Worm (Caenorhabditis elegans) whole organism, young adult: Measurements from ENCODE around the gene bgnt-1.4.

Experiments used
- B0019.2 ChIP-seq: fragments of 200-800 bp; sonication (Bioruptor generic); conservative IDR thresholded peaks from 2 replicates; pipeline ENCODE4 v1.3.6; 2022; ENCODE audit warnings: missing genetic modification reagents, missing genetic modification characterization, missing compliant biosample characterization
- C17E4.6 ChIP-seq: fragments of 200-800 bp; sonication (Bioruptor generic); IDR thresholded peaks from 2 replicates; pipeline ENCODE4 v1.3.6; 2022; ENCODE audit warnings: missing genetic modification reagents, missing genetic modification characterization, missing compliant biosample characterization
- D2030.7 ChIP-seq: fragments of 200-800 bp; sonication (Bioruptor generic); IDR thresholded peaks from 2 replicates; pipeline ENCODE4 v1.3.6; 2022; ENCODE audit warnings: missing genetic modification reagents, missing genetic modification characterization, missing compliant biosample characterization
- F33H1.4 ChIP-seq: fragments of 200-800 bp; sonication (Bioruptor generic); IDR thresholded peaks from 2 replicates; pipeline ENCODE4 v1.3.6; 2022; ENCODE audit warnings: missing genetic modification reagents, missing genetic modification characterization, missing compliant biosample characterization
- F39B2.1 ChIP-seq: fragments of 200-800 bp; sonication (Bioruptor generic); IDR thresholded peaks from 2 replicates; pipeline ENCODE4 v1.3.6; 2022; ENCODE audit warnings: missing genetic modification reagents, missing genetic modification characterization, missing compliant biosample characterization
- F55B11.4 ChIP-seq: sonication (generic microtip); optimal IDR thresholded peaks from 2 replicates; lab custom pipeline; 2016; ENCODE audit warnings: missing compliant biosample characterization, missing genetic modification characterization, borderline replicate concordance; ENCODE audit not compliant: insufficient read depth
- Y56A3A.18 ChIP-seq: fragments of 200-800 bp; sonication (Bioruptor generic); IDR thresholded peaks from 2 replicates; pipeline ENCODE4 v1.3.6; 2022; ENCODE audit warnings: missing genetic modification reagents, missing genetic modification characterization, missing compliant biosample characterization
- Y67H2A.10 ChIP-seq: fragments of 200-800 bp; sonication (Bioruptor generic); conservative IDR thresholded peaks from 2 replicates; pipeline ENCODE4 v1.3.6; 2022; ENCODE audit warnings: missing genetic modification reagents, missing genetic modification characterization, missing compliant biosample characterization
- Y79H2A.3 ChIP-seq: fragments of 200-800 bp; sonication (Bioruptor generic); conservative IDR thresholded peaks from 2 replicates; pipeline ENCODE4 v1.3.6; 2022; ENCODE audit warnings: missing genetic modification reagents, missing genetic modification characterization, missing compliant biosample characterization
- attf-5 ChIP-seq: fragments of 200-800 bp; sonication (Bioruptor generic); optimal IDR thresholded peaks from 2 replicates; lab custom pipeline; 2018; ENCODE audit warnings: mild to moderate bottlenecking, missing genetic modification characterization, missing compliant biosample characterization
- attf-6 ChIP-seq: fragments of 200-800 bp; sonication (Bioruptor generic); IDR thresholded peaks from 2 replicates; pipeline ENCODE4 v1.3.6; 2022; ENCODE audit warnings: missing genetic modification reagents, missing genetic modification characterization, missing compliant biosample characterization
- bed-2 ChIP-seq: fragments of 200-800 bp; sonication (Bioruptor generic); IDR thresholded peaks from 2 replicates; pipeline ENCODE4 v1.3.6; 2022; ENCODE audit warnings: missing genetic modification reagents, missing genetic modification characterization, missing compliant biosample characterization
- ccch-3 ChIP-seq: fragments of 200-800 bp; sonication (Bioruptor generic); optimal IDR thresholded peaks from 2 replicates; lab custom pipeline; 2018; ENCODE audit warnings: mild to moderate bottlenecking, missing genetic modification characterization, missing compliant biosample characterization
- ceh-27 ChIP-seq: fragments of 200-800 bp; sonication (Bioruptor generic); optimal IDR thresholded peaks from 2 replicates; lab custom pipeline; 2018; ENCODE audit warnings: mild to moderate bottlenecking, missing genetic modification characterization, moderate library complexity, missing compliant biosample characterization
- ceh-91 ChIP-seq: fragments of 200-800 bp; sonication (Bioruptor generic); IDR thresholded peaks from 2 replicates; pipeline ENCODE4 v1.3.6; 2022; ENCODE audit warnings: missing genetic modification reagents, missing genetic modification characterization, missing compliant biosample characterization
- dox-1 ChIP-seq: fragments of 200-800 bp; sonication (Bioruptor generic); IDR thresholded peaks from 2 replicates; pipeline ENCODE4 v1.3.6; 2022; ENCODE audit warnings: missing genetic modification reagents, missing genetic modification characterization, missing compliant biosample characterization
- dpl-1 ChIP-seq: fragments of 150-350 bp; optimal IDR thresholded peaks from 2 replicates; lab custom pipeline; 2014; ENCODE audit warnings: missing biosample characterization, missing genetic modification reagents, missing genetic modification characterization
- efl-1 ChIP-seq: fragments of 150-350 bp; optimal IDR thresholded peaks from 2 replicates; lab custom pipeline; 2014; ENCODE audit warnings: missing biosample characterization, missing genetic modification reagents, missing genetic modification characterization
- egl-44 ChIP-seq: fragments of 200-800 bp; sonication (Bioruptor generic); IDR thresholded peaks from 2 replicates; pipeline ENCODE4 v1.3.6; 2022; ENCODE audit warnings: missing genetic modification reagents, missing genetic modification characterization, missing compliant biosample characterization
- egrh-3 ChIP-seq: fragments of 200-800 bp; sonication (Bioruptor generic); IDR thresholded peaks from 2 replicates; pipeline ENCODE4 v1.3.6; 2022; ENCODE audit warnings: missing genetic modification reagents, missing genetic modification characterization, missing compliant biosample characterization
- ekl-4 ChIP-seq: fragments of 200-800 bp; sonication (Bioruptor generic); IDR thresholded peaks from 2 replicates; pipeline ENCODE4 v1.3.6; 2022; ENCODE audit warnings: missing genetic modification reagents, missing genetic modification characterization, missing compliant biosample characterization
- hmg-1.2 ChIP-seq: fragments of 200-800 bp; sonication (Bioruptor generic); IDR thresholded peaks from 2 replicates; pipeline ENCODE4 v1.3.6; 2022; ENCODE audit warnings: missing genetic modification reagents, missing genetic modification characterization, missing compliant biosample characterization
- hsf-1 ChIP-seq: fragments of 200-800 bp; sonication (Bioruptor generic); IDR thresholded peaks from 2 replicates; pipeline ENCODE4 v1.3.6; 2022; ENCODE audit warnings: missing genetic modification reagents, missing genetic modification characterization, missing compliant biosample characterization
- lin-26 ChIP-seq: fragments of 200-800 bp; sonication (Bioruptor generic); IDR thresholded peaks from 2 replicates; pipeline ENCODE4 v1.3.6; 2022; ENCODE audit warnings: missing genetic modification reagents, missing genetic modification characterization, missing compliant biosample characterization
- lin-35 ChIP-seq, 3 experiments: fragments of 150-350 bp in 2 of 3; sonication (generic microtip) in 1 of 3; optimal IDR thresholded peaks; 2 replicates each; lab custom pipeline; 2014 to 2018; ENCODE audit warnings: missing biosample characterization in 3 of 3, missing genetic modification characterization in 3 of 3, missing genetic modification reagents in 3 of 3
- lin-40 ChIP-seq: sonication (generic microtip); optimal IDR thresholded peaks from 2 replicates; lab custom pipeline; 2016; ENCODE audit warnings: missing genetic modification characterization, mild to moderate bottlenecking, missing compliant biosample characterization, missing genotype, missing genetic modification reagents
- lin-54 ChIP-seq: fragments of 200-800 bp; sonication (Bioruptor generic); optimal IDR thresholded peaks from 2 replicates; lab custom pipeline; 2018; ENCODE audit warnings: mild to moderate bottlenecking, missing genetic modification characterization, missing compliant biosample characterization
- lir-1 ChIP-seq: fragments of 200-800 bp; sonication (Bioruptor generic); conservative IDR thresholded peaks from 2 replicates; pipeline ENCODE4 v1.3.6; 2022; ENCODE audit warnings: missing genetic modification reagents, missing genetic modification characterization, missing compliant biosample characterization
- lsl-1 ChIP-seq: fragments of 200-800 bp; sonication (Bioruptor generic); optimal IDR thresholded peaks from 2 replicates; lab custom pipeline; 2018; ENCODE audit warnings: mild to moderate bottlenecking, missing genetic modification characterization, moderate library complexity, missing compliant biosample characterization
- madf-3 ChIP-seq: fragments of 200-800 bp; sonication (Bioruptor generic); IDR thresholded peaks from 2 replicates; pipeline ENCODE4 v1.3.6; 2022; ENCODE audit warnings: missing genetic modification reagents, missing genetic modification characterization, missing compliant biosample characterization
- madf-6 ChIP-seq: fragments of 200-800 bp; sonication (Bioruptor generic); IDR thresholded peaks from 2 replicates; pipeline ENCODE4 v1.3.6; 2022; ENCODE audit warnings: missing genetic modification reagents, missing genetic modification characterization, missing compliant biosample characterization
- mcd-1 ChIP-seq: fragments of 200-800 bp; sonication (Bioruptor generic); IDR thresholded peaks from 2 replicates; pipeline ENCODE4 v1.3.6; 2022; ENCODE audit warnings: missing genetic modification reagents, missing genetic modification characterization, missing compliant biosample characterization
- nfya-1 ChIP-seq: sonication (generic microtip); optimal IDR thresholded peaks from 2 replicates; lab custom pipeline; 2017; ENCODE audit warnings: antibody characterized with exemption, missing compliant biosample characterization, missing genetic modification characterization, borderline replicate concordance; ENCODE audit not compliant: insufficient read depth
- nhr-120 ChIP-seq: fragments of 200-800 bp; sonication (Bioruptor generic); IDR thresholded peaks from 2 replicates; pipeline ENCODE4 v1.3.6; 2022; ENCODE audit warnings: missing genetic modification characterization, missing compliant biosample characterization
- pbrm-1 ChIP-seq: fragments of 200-800 bp; sonication (Bioruptor generic); IDR thresholded peaks from 2 replicates; pipeline ENCODE4 v1.3.6; 2022; ENCODE audit warnings: missing genetic modification reagents, missing genetic modification characterization, missing compliant biosample characterization
- rcor-1 ChIP-seq: fragments of 200-800 bp; sonication (Bioruptor generic); IDR thresholded peaks from 2 replicates; pipeline ENCODE4 v1.3.6; 2022; ENCODE audit warnings: missing genetic modification reagents, missing genetic modification characterization, missing compliant biosample characterization
- rec-8 ChIP-seq, 2 experiments: sonication (generic microtip); optimal IDR thresholded peaks; 2 replicates each; lab custom pipeline; 2016; ENCODE audit warnings: mild to moderate bottlenecking in 2 of 2, missing genetic modification characterization in 2 of 2, missing genetic modification reagents in 2 of 2, missing genotype in 2 of 2, missing biosample characterization in 1 of 2, missing compliant biosample characterization in 1 of 2, moderate library complexity in 1 of 2
- sdz-38 ChIP-seq: sonication (generic microtip); optimal IDR thresholded peaks from 2 replicates; lab custom pipeline; 2016; ENCODE audit warnings: missing genotype, missing genetic modification characterization, missing compliant biosample characterization
- snpc-1.3 ChIP-seq: sonication (generic microtip); optimal IDR thresholded peaks from 2 replicates; lab custom pipeline; 2017; ENCODE audit warnings: missing genetic modification characterization, mild to moderate bottlenecking, missing compliant biosample characterization, antibody characterized with exemption, moderate library complexity, missing genotype, missing genetic modification reagents; ENCODE audit not compliant: insufficient read depth
- tbp1 ChIP-seq: fragments of 200-800 bp; sonication (Bioruptor generic); optimal IDR thresholded peaks from 2 replicates; lab custom pipeline; 2018; ENCODE audit warnings: mild to moderate bottlenecking, missing genetic modification characterization, missing compliant biosample characterization
- xnd-1 ChIP-seq: sonication (generic microtip); optimal IDR thresholded peaks from 2 replicates; lab custom pipeline; 2016; ENCODE audit warnings: missing genotype, missing genetic modification reagents, missing genetic modification characterization, missing compliant biosample characterization
- ztf-26 ChIP-seq: sonication (generic microtip); optimal IDR thresholded peaks from 2 replicates; lab custom pipeline; 2017; ENCODE audit warnings: missing genetic modification characterization, missing compliant biosample characterization
- ztf-28 ChIP-seq: fragments of 200-800 bp; sonication (Bioruptor generic); IDR thresholded peaks from 2 replicates; pipeline ENCODE4 v1.3.6; 2022; ENCODE audit warnings: missing genetic modification reagents, missing genetic modification characterization, missing compliant biosample characterization
- ztf-3 ChIP-seq: fragments of 200-800 bp; sonication (Bioruptor generic); optimal IDR thresholded peaks from 2 replicates; lab custom pipeline; 2018; ENCODE audit warnings: mild to moderate bottlenecking, missing genetic modification characterization, missing compliant biosample characterization
- ztf-6 ChIP-seq: fragments of 200-800 bp; sonication (Bioruptor generic); IDR thresholded peaks from 2 replicates; pipeline ENCODE4 v1.3.6; 2022; ENCODE audit warnings: missing genetic modification reagents, missing genetic modification characterization, missing compliant biosample characterization

Gene bgnt-1.4

ce11 chrV:4750294-4750693, 10.5 kb upstream of the bgnt-1.4 start, which contains the start of gene C18G1.6:
C18G1.6 (plus strand) TSS chrV:4750594.
- TF ChIP-seq attf-5, result no peak
- no peak for TF ChIP-seq snpc-1.3 (tag; lab: Kevin White, UChicago)
- no peak for TF ChIP-seq rec-8 (tag; optimal IDR thresholded peaks at IDR 0.05; lab: Kevin White, UChicago)
- no peak for TF ChIP-seq Y56A3A.18 (GFP tag; lab: Robert Waterston, UW)
- no peak for TF ChIP-seq egl-44 (GFP tag; lab: Robert Waterston, UW)
- TF ChIP-seq bed-2, result no peak
- TF ChIP-seq dox-1 (GFP tag; lab: Robert Waterston, UW), result no peak
- TF ChIP-seq ccch-3 (GFP tag; lab: Kevin White, UChicago), result no peak
- TF ChIP-seq, all 124 proteins: peak for 0

- TF ChIP-seq efl-1 (GFP tag; lab: Kevin White, UChicago) (peak; percentile 91), ztf-28 (GFP tag; lab: Robert Waterston, UW) (peak; percentile 84), Y67H2A.10 (peak; percentile 20; the same call in 1 of the 2 replicates), lin-35 (GFP tag; optimal IDR thresholded peaks at IDR 0.05; lab: Kevin White, UChicago) (peak in 1 of 3 experiments; percentile 16), mcd-1 (GFP tag; lab: Robert Waterston, UW) (peak; percentile 42), sdz-38 (no peak), Y79H2A.3 (GFP tag; lab: Robert Waterston, UW) (peak; percentile 51; the same call in 1 of the 2 replicates), lin-54 (GFP tag; lab: Kevin White, UChicago) (peak; percentile 53), madf-3 (GFP tag; lab: Robert Waterston, UW) (0 out of 2 replicates have a peak, but pooled peaks have one; percentile 61), hsf-1 (GFP tag; lab: Robert Waterston, UW) (peak; percentile 78), madf-6 (GFP tag; lab: Robert Waterston, UW) (peak; percentile 96), dox-1 (GFP tag; lab: Robert Waterston, UW) (peak; percentile 87), ztf-3 (GFP tag; lab: Kevin White, UChicago) (no peak), ztf-26 (tag; lab: Kevin White, UChicago) (no peak), nhr-120 (GFP tag; lab: Robert Waterston, UW) (no peak), ztf-6 (GFP tag; lab: Robert Waterston, UW) (0 out of 2 replicates have a peak, but pooled peaks have one; percentile 49), F39B2.1 (GFP tag; lab: Robert Waterston, UW) (peak; percentile 99), lir-1 (GFP tag; lab: Robert Waterston, UW) (0 out of 2 replicates have a peak, but pooled peaks have one; percentile 35), F33H1.4 (GFP tag; lab: Robert Waterston, UW) (peak; percentile 79), tbp1 (peak; percentile 69), nfya-1 (tag; lab: Kevin White, UChicago) (no peak), lsl-1 (GFP tag; lab: Kevin White, UChicago) (peak; percentile 74), ceh-27 (GFP tag; lab: Kevin White, UChicago) (peak; percentile 21), attf-6 (GFP tag; lab: Robert Waterston, UW) (peak; percentile 32; the same call in 1 of the 2 replicates), D2030.7 (peak; percentile 90), rcor-1 (GFP tag; lab: Robert Waterston, UW) (peak; percentile 47), F55B11.4 (tag; lab: Kevin White, UChicago) (no peak), bed-2 (0 out of 2 replicates have a peak, but pooled peaks have one; percentile 14), C17E4.6 (peak; percentile 57; the same call in 1 of the 2 replicates), xnd-1 (tag; lab: Kevin White, UChicago) (peak; percentile 80), lin-26 (GFP tag; lab: Robert Waterston, UW) (no peak), hmg-1.2 (peak; percentile 45; the same call in 1 of the 2 replicates), ekl-4 (GFP tag; lab: Robert Waterston, UW) (peak; percentile 74; the same call in 1 of the 2 replicates), ceh-91 (GFP tag; lab: Robert Waterston, UW) (peak; percentile 86), B0019.2 (peak; percentile 45), dpl-1 (GFP tag; lab: Kevin White, UChicago) (peak; percentile 75), egrh-3 (GFP tag; lab: Robert Waterston, UW) (0 out of 2 replicates have a peak, but pooled peaks have one; percentile 17), lin-40 (no peak), pbrm-1 (GFP tag; lab: Robert Waterston, UW) (peak; percentile 89)
These were observed 6.7 kb upstream of the bgnt-1.4 start, which contains the start of gene hil-4 for ce11 chrV:4754123-4754522. hil-4 (plus strand) TSS chrV:4754313.
